Worm (Caenorhabditis elegans) whole organism, L2 larva: ENCODE data around the gene gst-39.

Source experiments
- ama-1 ChIP-seq: fragments of 150-350 bp; optimal IDR thresholded peaks from 2 replicates; lab custom pipeline; 2018; ENCODE audit warnings: inconsistent platforms
- ceh-82 ChIP-seq: fragments of 150-350 bp; optimal IDR thresholded peaks from 2 replicates; lab custom pipeline; 2014; ENCODE audit warnings: missing biosample characterization, missing genetic modification characterization
- egl-27 ChIP-seq: sonication (generic microtip); optimal IDR thresholded peaks from 3 replicates; lab custom pipeline; 2017; ENCODE audit warnings: missing biosample characterization, missing genetic modification reagents, missing genetic modification characterization
- lin-13 ChIP-seq: fragments of 150-350 bp; optimal IDR thresholded peaks from 2 replicates; lab custom pipeline; 2014; ENCODE audit warnings: missing biosample characterization, missing genetic modification reagents, missing genetic modification characterization
- lsy-2 ChIP-seq, 2 experiments: fragments of 150-350 bp in 1 of 2; sonication (generic microtip) in 1 of 2; optimal IDR thresholded peaks; 2 replicates each; lab custom pipeline; 2014 to 2017; ENCODE audit warnings: missing biosample characterization in 2 of 2, missing genetic modification characterization in 2 of 2
- nhr-11 ChIP-seq: fragments of 150-350 bp; optimal IDR thresholded peaks from 2 replicates; lab custom pipeline; 2014; ENCODE audit warnings: missing biosample characterization, missing genetic modification characterization
- nhr-6 ChIP-seq: fragments of 150-350 bp; optimal IDR thresholded peaks from 2 replicates; lab custom pipeline; 2014; ENCODE audit warnings: missing biosample characterization, missing genetic modification characterization
- peb-1 ChIP-seq: fragments of 150-350 bp; optimal IDR thresholded peaks from 2 replicates; lab custom pipeline; 2014; ENCODE audit warnings: missing biosample characterization, missing genetic modification characterization
- snpc-4 ChIP-seq: fragments of 150-350 bp; optimal IDR thresholded peaks from 2 replicates; lab custom pipeline; 2014; ENCODE audit warnings: missing biosample characterization, missing genetic modification characterization
- unc-55 ChIP-seq: fragments of 150-350 bp; sonication (generic microtip); optimal IDR thresholded peaks from 3 replicates; lab custom pipeline; 2014; ENCODE audit warnings: missing biosample characterization, missing genetic modification reagents, missing genetic modification characterization
- unc-62 ChIP-seq: fragments of 150-350 bp; optimal IDR thresholded peaks from 2 replicates; lab custom pipeline; 2014; ENCODE audit warnings: missing biosample characterization, missing genetic modification reagents, missing genetic modification characterization
- ztf-1 ChIP-seq: fragments of 200-800 bp; sonication (Bioruptor generic); conservative IDR thresholded peaks from 2 replicates; pipeline ENCODE4 v1.3.6; 2022; ENCODE audit warnings: missing genetic modification characterization, missing compliant biosample characterization
- ztf-4 ChIP-seq: fragments of 150-350 bp; optimal IDR thresholded peaks from 2 replicates; lab custom pipeline; 2014; ENCODE audit warnings: missing biosample characterization, missing genetic modification characterization

DNA sequence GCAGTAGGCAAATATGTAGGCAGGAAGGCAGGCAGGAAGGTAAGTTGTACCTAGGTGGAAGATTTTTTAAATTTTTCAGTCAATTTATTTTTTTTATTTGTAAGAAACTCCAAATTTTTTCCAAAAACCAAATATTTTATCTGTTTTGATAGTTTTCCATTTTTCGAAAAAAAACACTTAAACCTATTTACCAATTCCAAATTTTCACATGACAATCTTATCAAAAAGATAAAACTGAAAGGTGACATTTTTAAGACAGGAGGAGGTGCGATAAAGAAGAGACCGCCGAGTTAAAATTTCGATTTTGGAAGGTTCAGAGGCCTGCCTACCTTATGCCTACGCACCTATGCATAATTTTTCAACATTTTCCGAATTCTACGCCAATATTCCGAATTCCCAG is 19.3 kb upstream of the gst-39 start:
- no peak for TF ChIP-seq unc-62 (GFP tag; lab: Kevin White, UChicago)
- TF ChIP-seq ztf-1 (GFP tag; lab: Robert Waterston, UW): no peak
- TF ChIP-seq ceh-82 (tag; lab: Kevin White, UChicago): no peak
- TF ChIP-seq nhr-6 (tag; lab: Kevin White, UChicago): no peak
- TF ChIP-seq snpc-4 (tag; lab: Kevin White, UChicago): no peak
- TF ChIP-seq egl-27 (tag; lab: Kevin White, UChicago): no peak
- no peak for TF ChIP-seq unc-55 (GFP tag; lab: Kevin White, UChicago)
- no peak for TF ChIP-seq nhr-11 (tag; lab: Kevin White, UChicago)
- TF ChIP-seq lin-13 (GFP tag; lab: Kevin White, UChicago): no peak
- no peak for TF ChIP-seq peb-1 (tag; lab: Kevin White, UChicago)
- TF ChIP-seq ama-1 (lab: Kevin White, UChicago): no peak
- no peak for TF ChIP-seq ztf-4 (tag; lab: Kevin White, UChicago)
- no peak for TF ChIP-seq lsy-2 (tag; optimal IDR thresholded peaks at IDR 0.05; lab: Kevin White, UChicago)
